Fruit fly (Drosophila melanogaster) whole organism: ENCODE data around the gene CG1791.

Experiments
- CG8478 ChIP-seq: fragments of >200 bp; optimal IDR thresholded peaks from 2 replicates; lab custom pipeline; 2018; ENCODE audit warnings: inconsistent platforms
- Dll ChIP-seq: fragments of >200 bp; optimal IDR thresholded peaks from 2 replicates; lab custom pipeline; 2017
- EcR ChIP-seq, 2 experiments: fragments of >200 bp; optimal IDR thresholded peaks; 2 replicates each; lab custom pipeline; 2017; ENCODE audit warnings: missing biosample characterization in 2 of 2, missing genetic modification characterization in 2 of 2, missing genetic modification reagents in 2 of 2
- pan ChIP-seq: fragments of >200 bp; optimal IDR thresholded peaks from 2 replicates; lab custom pipeline; 2017
- psq ChIP-seq: fragments of >200 bp; optimal IDR thresholded peaks from 2 replicates; lab custom pipeline; 2017
- usp ChIP-seq: fragments of >200 bp; optimal IDR thresholded peaks from 2 replicates; lab custom pipeline; 2017; ENCODE audit warnings: missing biosample characterization, missing genetic modification characterization, mixed read lengths

CG1791 gene

DNA sequence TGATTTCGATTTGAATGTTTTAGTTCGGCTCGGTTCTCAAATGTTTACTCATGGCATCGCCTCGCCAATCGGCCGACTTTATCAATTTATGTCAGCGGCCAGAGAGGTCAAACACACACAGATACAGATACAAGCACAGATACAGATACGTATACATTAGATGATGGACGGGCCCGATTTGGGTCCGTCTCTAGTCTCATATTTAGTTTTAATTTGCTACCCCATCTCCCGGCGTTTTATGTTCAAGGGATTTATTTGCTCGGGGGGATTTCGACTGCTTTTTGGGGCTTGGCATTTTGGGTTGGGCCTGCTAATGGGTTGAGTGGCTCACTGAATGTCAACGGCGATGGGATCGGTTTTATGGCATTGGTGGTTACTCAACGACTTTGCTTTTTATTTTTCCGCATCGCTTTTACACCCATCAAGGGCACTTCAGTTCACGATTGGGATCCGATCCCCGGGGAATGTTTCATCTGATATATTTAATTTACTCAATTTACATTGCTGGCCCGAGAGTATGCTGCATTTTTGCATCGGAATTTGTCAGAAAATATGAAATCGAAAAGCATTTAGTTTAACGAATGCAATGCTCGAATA lies 32.3 kb downstream of the CG1791 start:
- TF ChIP-seq psq (lab: Kevin White, UChicago) (no peak), Dll (lab: Kevin White, UChicago) (no peak), pan (lab: Kevin White, UChicago) (no peak), EcR (GFP tag; optimal IDR thresholded peaks at IDR 0.05; lab: Kevin White, UChicago) (no peak), CG8478 (lab: Kevin White, UChicago) (no peak), usp (GFP tag; lab: Kevin White, UChicago) (no peak)

DNA sequence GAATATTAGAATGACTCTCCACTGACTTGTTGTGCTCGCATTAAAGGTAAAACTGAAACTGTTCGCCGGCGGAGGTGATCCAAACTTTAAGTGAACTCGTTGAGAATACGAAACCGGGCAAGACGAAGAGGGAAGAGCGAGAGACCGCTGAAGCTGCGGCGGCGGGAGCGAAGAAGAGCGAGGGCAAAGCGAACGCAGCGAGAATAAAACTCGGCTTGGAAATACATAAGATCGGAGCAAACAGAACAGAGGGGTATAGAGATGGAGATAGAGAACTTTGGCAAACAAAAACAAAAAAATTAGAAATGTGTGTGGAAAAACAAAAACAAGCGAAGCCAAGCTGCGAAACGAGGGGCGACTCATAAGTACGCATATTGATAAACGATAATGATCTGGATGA lies 33.8 kb downstream of the CG1791 start, which contains the start of gene Idgf4:
TSS of gene Idgf4 (minus strand) at position 67 of the 400 bp plus-strand sequence.
- TF ChIP-seq pan (lab: Kevin White, UChicago): no peak
- TF ChIP-seq CG8478 (lab: Kevin White, UChicago): no peak
- no peak for TF ChIP-seq EcR (GFP tag; optimal IDR thresholded peaks at IDR 0.05; lab: Kevin White, UChicago)
- no peak for TF ChIP-seq Dll (lab: Kevin White, UChicago)
- TF ChIP-seq psq (lab: Kevin White, UChicago): no peak
- TF ChIP-seq usp (GFP tag; lab: Kevin White, UChicago): no peak
